Fruit fly (Drosophila melanogaster) S2 (cell line): ENCODE data around the gene CG5292.

Source experiments
- CG8478 ChIP-seq: fragments of >200 bp; optimal IDR thresholded peaks from 2 replicates; lab custom pipeline; 2018
- CTCF ChIP-seq, 2 experiments: fragments of >200 bp; optimal IDR thresholded peaks; 2 replicates each; lab custom pipeline; 2018

CG5292 gene

DNA sequence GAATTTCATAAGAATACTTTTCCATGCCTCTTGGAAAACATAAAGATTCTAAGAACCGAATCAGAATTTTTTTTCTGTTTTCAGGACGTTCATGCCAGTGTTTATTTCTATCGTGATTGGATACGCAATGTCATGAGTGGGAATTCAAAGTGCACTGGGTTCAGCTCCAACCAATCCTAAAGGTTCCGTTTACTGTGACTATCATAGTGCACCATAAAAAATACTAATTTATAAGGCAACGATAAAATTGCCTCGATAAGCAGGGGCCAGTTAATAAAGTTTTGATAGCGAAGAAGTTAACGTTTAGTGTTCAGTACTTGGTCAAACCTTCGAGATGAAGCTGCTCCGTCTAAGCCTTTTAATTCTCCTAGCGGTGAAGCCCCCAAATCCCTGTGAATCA is 23.7 kb upstream of the CG5292 start, which contains the start of gene CG31265:
Gene CG31265, plus strand, starts transcription at position 301 of the 400 bp plus-strand sequence.
- TF ChIP-seq CTCF (optimal IDR thresholded peaks at IDR 0.05; lab: Kevin White, UChicago) = no peak
- TF ChIP-seq CG8478 = no peak

DNA sequence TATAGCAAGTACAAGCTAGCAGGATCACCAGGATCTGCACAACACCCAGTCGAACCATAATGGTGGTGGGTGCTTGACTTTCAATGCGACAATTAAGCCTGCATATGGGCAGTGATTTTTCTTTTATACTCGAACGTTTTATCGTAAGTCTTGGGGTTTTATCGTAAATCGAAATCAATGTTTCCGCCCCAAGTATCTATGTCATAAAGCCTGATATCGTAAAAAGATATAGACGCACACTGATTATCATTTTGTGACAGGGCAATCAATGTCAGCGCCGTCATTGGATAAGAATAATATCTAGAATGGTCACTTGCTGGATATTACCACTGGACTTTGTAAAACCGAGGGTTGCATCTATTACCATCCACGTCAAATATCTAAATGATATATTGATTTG is 21.3 kb upstream of the CG5292 start, which contains the start of gene CG17475:
Gene CG17475, minus strand, starts transcription at position 101 of the 400 bp plus-strand sequence.
- no peak for TF ChIP-seq CTCF (optimal IDR thresholded peaks at IDR 0.05; lab: Kevin White, UChicago)
- TF ChIP-seq CG8478 = no peak

DNA sequence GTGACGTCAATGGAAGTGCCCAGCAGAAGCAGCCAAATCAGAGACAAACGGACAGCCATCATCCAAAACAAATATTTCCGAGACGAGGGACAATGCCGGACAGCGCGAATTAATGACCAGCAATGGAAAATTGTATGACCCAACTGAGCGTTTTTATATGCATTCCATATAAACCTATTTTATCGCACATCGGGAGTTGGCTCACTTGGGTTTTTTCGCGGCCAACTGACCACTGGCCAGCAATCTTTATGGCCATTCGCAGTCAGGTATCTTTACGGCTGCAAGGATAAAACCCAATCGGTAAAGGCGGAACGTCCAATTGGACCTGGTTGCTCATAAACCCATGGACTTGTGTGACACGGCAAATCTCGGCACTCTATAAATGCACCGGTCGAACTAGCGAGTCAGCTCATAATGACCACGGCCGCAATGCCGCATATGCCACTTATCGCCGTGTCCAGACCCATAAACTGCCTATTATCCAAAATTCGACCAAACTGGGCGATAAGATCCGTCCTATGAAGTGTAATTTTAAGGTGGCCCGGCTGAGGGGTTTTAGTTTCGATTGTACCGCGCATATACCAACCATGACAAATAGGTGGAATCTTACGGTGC is 19.5 kb upstream of the CG5292 start, which contains the start of the genes CG4053 and CG31266:
Gene CG4053, minus strand, starts transcription at position 101 of the 615 bp plus-strand sequence.
Gene CG31266, plus strand, starts transcription at position 565 of the 615 bp plus-strand sequence.
- TF ChIP-seq CTCF (optimal IDR thresholded peaks at IDR 0.05; lab: Kevin White, UChicago) (no peak), CG8478 (no peak)

DNA sequence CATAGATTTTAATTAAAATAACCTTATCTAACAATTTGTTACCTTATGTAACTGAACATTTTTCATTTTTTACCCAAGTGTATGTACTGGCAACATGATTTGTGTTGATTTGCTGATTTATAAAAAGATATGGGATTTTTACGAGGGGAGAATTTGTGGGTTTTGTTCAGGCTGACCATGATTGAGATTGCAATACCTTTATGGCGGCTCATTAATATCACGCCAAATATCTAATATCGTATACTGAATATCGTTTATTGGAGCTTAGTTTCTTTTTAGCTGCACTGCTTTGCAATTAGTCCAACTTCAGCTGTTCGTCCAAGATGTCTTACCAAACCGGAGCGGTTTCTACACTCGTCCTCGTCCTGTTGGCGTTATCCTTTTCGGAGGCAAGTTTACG is 17.8 kb upstream of the CG5292 start, which contains the start of gene CG31267:
Gene CG31267, plus strand, starts transcription at position 301 of the 400 bp plus-strand sequence.
- no peak for TF ChIP-seq CG8478
- no peak for TF ChIP-seq CTCF (optimal IDR thresholded peaks at IDR 0.05; lab: Kevin White, UChicago)

DNA sequence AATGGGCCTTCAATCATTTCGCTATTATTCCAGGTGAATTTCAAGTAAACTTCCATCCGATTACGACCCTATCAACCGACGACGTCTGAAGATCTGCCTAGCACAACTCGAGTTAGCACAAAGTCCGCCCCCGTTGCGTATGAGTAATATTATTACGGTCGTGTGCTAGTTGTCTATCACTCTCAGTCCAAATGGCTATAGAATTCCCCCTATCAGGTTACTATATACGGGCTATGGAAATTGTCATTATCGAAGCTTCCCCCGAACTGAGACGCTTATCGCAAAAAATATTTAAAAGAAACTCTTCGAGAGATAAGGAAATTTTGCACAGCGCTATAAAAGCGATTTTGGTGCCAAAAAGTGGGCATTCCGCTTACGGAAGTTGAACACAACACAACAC is 15.9 kb upstream of the CG5292 start, which contains the start of gene CG5246:
Gene CG5246, plus strand, starts transcription at position 365 of the 400 bp plus-strand sequence.
- TF ChIP-seq CG8478 (no peak), CTCF (optimal IDR thresholded peaks at IDR 0.05; lab: Kevin White, UChicago) (no peak)

DNA sequence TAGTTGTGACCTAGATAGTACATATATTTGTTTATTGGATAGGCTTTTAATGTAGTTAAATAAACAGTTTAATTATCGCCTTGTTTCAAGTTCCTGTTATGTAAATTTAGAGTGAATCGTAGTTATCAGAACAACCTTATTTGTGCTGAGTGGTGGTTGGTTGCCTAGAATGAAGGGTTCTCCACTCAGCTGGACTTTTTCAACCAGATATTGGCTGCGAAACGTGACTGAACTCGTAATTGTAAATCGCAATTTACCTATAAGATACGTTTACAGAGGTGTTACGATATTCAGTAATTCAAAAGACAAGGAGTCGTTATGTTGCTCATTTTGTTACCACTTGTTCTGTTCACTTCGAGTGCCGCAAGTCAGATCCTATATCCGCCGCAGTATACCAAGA is 14.1 kb upstream of the CG5292 start, which contains the start of gene CG5255:
Gene CG5255, plus strand, starts transcription at position 301 of the 400 bp plus-strand sequence.
- no peak for TF ChIP-seq CTCF (optimal IDR thresholded peaks at IDR 0.05; lab: Kevin White, UChicago)
- no peak for TF ChIP-seq CG8478

DNA sequence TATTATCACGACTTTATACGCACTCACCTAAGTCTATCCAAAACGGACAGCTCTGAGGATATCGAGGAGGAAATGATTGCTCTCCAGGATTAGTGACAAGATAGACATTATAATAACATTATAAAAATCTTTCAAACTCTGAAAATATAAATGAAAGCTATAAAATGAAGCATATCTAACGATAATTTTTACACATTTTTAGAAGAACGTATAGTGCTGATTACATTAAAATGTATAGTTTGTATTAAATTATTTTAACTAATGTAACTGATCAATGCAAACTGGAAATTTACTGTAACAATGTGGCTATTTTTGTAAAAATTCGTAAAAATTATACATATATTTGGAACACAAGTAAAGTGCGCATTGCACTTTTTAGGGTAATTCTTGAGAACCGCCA is 13.0 kb upstream of the CG5292 start, which contains the start of gene CG5265:
Gene CG5265, plus strand, starts transcription at position 301 of the 400 bp plus-strand sequence.
- TF ChIP-seq CG8478 = no peak
- no peak for TF ChIP-seq CTCF (optimal IDR thresholded peaks at IDR 0.05; lab: Kevin White, UChicago)

DNA sequence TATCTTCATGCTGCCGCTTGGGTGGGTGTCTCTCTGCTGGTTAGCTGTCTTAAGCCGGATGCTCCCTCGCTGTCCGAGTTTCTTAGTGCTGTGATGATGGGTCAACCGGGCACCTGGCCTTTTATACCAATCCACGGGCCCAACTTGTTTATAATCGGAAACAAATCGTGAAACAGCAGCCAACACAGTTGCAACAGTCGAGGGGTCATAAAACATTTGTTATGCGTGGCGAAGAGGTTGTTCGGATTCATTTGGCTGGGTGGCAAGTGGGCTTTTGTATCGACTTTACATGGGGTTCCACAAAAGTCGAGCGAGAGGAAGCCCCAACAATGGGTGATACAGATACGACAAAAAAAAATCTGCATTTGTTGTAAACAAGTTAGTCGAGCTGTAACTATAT is 9.4 kb upstream of the CG5292 start, which contains the start of gene TwdlW:
Gene TwdlW, minus strand, starts transcription at position 101 of the 400 bp plus-strand sequence.
- TF ChIP-seq CTCF (optimal IDR thresholded peaks at IDR 0.05; lab: Kevin White, UChicago) (no peak), CG8478 (no peak)

DNA sequence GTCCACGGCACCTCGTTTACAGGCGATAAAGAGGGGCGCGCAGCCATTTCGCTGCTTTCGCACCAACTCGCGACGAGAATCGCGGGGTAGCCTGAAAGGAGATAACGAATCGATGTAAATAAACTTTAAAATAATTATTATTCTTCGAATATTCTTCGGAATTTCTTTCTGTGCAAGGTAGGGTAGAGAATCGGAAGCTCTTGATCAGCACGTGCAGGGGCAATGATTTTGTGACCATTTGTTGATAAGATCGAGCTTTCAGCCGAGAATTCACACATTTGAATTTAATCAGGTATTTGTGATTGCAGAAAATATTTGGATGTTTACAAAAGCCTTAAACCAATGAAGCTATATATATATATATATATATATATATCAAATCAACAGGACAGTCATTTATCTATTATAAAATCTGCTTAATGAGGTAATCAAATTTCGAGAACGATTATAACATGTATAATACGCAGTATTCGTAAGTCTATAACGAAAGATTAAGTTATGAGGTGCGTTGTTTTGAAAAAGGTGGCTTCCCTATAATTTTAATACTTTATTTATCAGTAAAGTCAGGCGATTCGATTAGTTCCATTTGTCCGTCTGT is 3.9 kb upstream of the CG5292 start:
- no peak for TF ChIP-seq CTCF (optimal IDR thresholded peaks at IDR 0.05; lab: Kevin White, UChicago)
- no peak for TF ChIP-seq CG8478

DNA sequence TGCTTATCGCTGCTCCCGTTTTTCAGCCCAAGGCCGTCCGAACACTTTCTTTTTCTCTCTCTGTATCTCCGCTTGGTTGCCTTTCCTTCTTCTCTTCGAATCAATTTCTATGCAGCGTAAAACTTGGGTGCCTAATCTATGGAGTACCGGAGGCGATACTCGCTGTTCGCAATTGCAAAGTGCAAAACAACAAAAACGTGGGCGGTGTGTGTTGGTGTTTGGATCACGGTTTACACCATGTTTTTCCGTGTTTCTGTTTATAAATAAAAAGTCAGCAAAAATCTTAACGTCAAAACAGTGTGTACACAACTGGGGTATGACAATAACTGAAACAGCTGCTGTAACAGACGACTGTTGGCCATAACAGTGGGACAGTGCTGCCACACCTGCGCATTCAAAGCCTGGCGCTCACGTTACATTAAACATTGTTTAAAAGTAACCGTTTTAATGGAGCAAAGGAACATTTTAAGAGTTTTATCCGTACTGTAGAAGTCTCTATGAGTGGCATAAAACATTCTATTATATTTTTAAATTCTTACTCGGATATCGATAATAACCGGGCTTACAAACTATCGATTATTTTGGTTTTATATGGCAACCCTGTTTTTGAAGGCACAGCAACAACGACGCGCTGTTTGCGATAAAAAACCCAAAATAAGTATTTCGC is 2.4 kb upstream of the CG5292 start, which contains the start of the genes m-cup and Det:
Gene m-cup, minus strand, starts transcription at position 333 of the 667 bp plus-strand sequence.
Gene Det, plus strand, starts transcription at position 588 of the 667 bp plus-strand sequence.
- TF ChIP-seq CTCF (optimal IDR thresholded peaks at IDR 0.05; lab: Kevin White, UChicago) (no peak), CG8478 (no peak)

DNA sequence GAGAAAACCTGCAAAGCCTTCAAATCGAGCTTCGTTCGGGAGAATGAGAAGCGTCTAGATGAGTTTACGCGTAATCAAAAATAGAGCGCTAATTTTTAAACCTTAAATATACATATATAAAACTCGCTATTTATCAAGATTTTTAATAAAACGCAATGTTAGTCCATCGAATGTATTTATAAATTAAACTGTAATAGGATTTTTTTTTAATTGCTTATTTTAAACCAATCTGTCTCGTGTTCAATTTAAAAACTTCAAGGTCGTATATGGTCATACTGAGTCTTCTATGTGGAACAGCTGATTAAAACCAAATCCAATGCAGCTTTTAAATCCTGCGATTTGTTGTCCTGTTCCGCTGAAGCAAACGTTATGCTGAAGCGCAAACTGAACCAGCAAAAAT is 1.4 kb upstream of the CG5292 start, which contains the start of gene Smug:
Gene Smug, plus strand, starts transcription at position 301 of the 400 bp plus-strand sequence.
- TF ChIP-seq CG8478 (no peak), CTCF (optimal IDR thresholded peaks at IDR 0.05; lab: Kevin White, UChicago) (no peak)

DNA sequence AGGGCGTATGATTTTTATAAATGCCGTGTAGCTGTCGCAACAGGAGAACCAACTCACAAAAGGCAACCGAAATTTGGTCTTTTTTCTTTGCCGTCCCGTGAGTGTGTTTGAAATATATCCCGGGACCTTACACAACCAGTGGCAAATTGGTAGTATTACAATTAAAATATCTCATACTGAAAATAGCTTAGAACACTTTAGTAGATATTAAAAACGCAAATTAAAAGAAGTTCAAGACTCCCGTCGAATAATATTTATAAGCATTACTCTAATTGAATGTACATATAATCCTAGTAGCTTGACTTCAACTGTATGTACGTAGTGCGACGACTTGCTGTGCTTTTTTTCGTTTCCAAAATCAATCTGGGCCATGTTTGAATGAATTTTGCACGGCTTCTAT is 26.5 kb downstream of the CG5292 start:
- TF ChIP-seq CG8478 = no peak
- TF ChIP-seq CTCF (optimal IDR thresholded peaks at IDR 0.05; lab: Kevin White, UChicago) = no peak

DNA sequence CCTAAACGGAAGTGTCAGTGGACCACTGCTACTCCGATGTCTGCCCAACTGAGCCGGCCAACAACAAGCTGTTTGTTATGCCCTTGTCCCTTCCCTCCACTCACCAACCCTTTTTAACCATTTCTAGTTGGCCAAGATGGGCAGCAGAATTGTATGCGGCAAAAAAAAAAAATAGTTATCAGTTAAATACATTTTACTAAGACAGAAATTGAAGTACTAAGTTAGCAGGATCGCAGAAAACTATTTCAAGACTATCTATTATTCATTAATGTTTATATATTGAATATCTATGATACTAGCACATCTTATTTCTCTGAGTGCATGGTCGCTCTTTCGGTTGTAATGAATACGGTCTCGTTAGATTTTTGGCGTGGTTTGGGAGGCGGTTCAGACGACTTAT is 40.3 kb downstream of the CG5292 start:
- TF ChIP-seq CTCF (optimal IDR thresholded peaks at IDR 0.05; lab: Kevin White, UChicago) = no peak
- TF ChIP-seq CG8478 = no peak

DNA sequence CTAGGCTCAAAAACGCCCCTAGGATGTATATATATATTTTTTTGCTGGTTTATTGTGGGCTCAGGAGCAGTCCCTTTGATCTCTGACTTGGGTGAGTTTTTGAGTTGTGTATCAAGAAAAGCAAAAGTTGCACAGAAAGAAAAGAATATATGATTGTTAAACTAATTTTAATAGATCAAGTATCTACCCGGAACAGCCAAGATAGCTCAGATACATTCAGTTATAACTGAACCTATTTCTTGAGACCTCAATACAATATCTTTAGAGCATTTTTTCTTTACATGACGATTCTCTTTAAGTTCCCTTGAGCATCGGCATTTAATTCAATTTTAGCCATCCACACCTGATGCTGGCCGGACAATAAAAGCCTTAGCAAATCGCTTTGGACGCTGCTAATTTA is 42.0 kb downstream of the CG5292 start:
- TF ChIP-seq CG8478 (no peak), CTCF (optimal IDR thresholded peaks at IDR 0.05; lab: Kevin White, UChicago) (no peak)

DNA sequence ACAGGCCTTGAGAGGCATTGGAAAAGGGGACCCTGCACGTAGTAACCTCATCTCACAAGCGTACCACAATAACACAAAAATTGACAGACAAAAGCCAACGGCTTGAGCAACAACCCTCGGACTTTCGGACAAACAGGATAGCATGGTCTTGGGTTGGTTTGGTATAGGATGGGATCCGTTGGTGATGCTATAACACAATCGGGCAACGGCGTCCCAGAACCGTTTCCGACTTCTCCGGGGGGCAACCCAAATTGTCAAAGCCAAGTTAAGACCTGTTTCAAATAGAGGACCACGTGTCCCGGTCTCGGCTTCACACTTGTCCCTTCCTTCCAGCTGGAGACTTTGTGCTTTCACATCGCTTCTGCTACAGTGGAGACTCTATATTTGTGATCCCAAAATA is 45.9 kb downstream of the CG5292 start:
- TF ChIP-seq CTCF (optimal IDR thresholded peaks at IDR 0.05; lab: Kevin White, UChicago) (no peak), CG8478 (no peak)
